Fruit fly (Drosophila melanogaster) whole organism, wandering third instar larva: ENCODE measurements around the gene CG43925.
"Not testable (repeated sequence)": the region's sequence is repeated elsewhere in the genome, so short reads cannot be mapped to it uniquely, and the experiment has no call there.

ENCODE experiments used
- Dfd ChIP-seq: fragments of >200 bp; optimal IDR thresholded peaks from 2 replicates; lab custom pipeline; 2017; ENCODE audit warnings: missing biosample characterization, missing genetic modification characterization
- HLH106 ChIP-seq: fragments of 200-800 bp; optimal IDR thresholded peaks from 3 replicates; lab custom pipeline; 2019; ENCODE audit warnings: missing biosample characterization, mild to moderate bottlenecking, missing genetic modification characterization, moderate library complexity
- Hnf4 ChIP-seq: fragments of 200-800 bp; sonication (Bioruptor generic); optimal IDR thresholded peaks from 2 replicates; lab custom pipeline; 2016; ENCODE audit warnings: missing biosample characterization, mild to moderate bottlenecking, missing genetic modification characterization
- Hr78 ChIP-seq: fragments of >200 bp; optimal IDR thresholded peaks from 2 replicates; lab custom pipeline; 2017; ENCODE audit warnings: missing biosample characterization, missing genetic modification characterization
- Hr83 ChIP-seq: fragments of 200-300 bp; sonication (Bioruptor generic); optimal IDR thresholded peaks from 2 replicates; lab custom pipeline; 2016; ENCODE audit warnings: missing biosample characterization, mild to moderate bottlenecking, missing genetic modification characterization, moderate library complexity; ENCODE audit not compliant: poor library complexity, severe bottlenecking
- Jra ChIP-seq: sonication (Bioruptor generic); optimal IDR thresholded peaks from 2 replicates; lab custom pipeline; 2016; ENCODE audit warnings: missing biosample characterization, missing genetic modification characterization
- Mio ChIP-seq: sonication (Bioruptor generic); optimal IDR thresholded peaks from 2 replicates; lab custom pipeline; 2016; ENCODE audit warnings: missing biosample characterization, missing genetic modification characterization
- Myc ChIP-seq: fragments of >200 bp; optimal IDR thresholded peaks from 2 replicates; lab custom pipeline; 2017
- OdsH ChIP-seq: fragments of 200-800 bp; sonication (Bioruptor generic); optimal IDR thresholded peaks from 2 replicates; lab custom pipeline; 2016; ENCODE audit warnings: missing biosample characterization, mild to moderate bottlenecking, missing genetic modification characterization
- Rel ChIP-seq, 2 experiments: fragments of 200-800 bp; sonication (Bioruptor generic) in 1 of 2; optimal IDR thresholded peaks; 2 replicates in 1 of 2; 3 replicates in 1 of 2; lab custom pipeline; 2016 to 2019; ENCODE audit warnings: mild to moderate bottlenecking in 2 of 2, missing biosample characterization in 2 of 2, missing genetic modification characterization in 2 of 2, moderate library complexity in 1 of 2
- br ChIP-seq: fragments of 200-800 bp; sonication (Bioruptor generic); optimal IDR thresholded peaks from 2 replicates; lab custom pipeline; 2016; ENCODE audit warnings: missing biosample characterization, missing genetic modification characterization
- brk ChIP-seq: fragments of 200-800 bp; sonication (Bioruptor generic); optimal IDR thresholded peaks from 2 replicates; lab custom pipeline; 2016; ENCODE audit warnings: missing biosample characterization, mild to moderate bottlenecking, missing genetic modification characterization
- dl ChIP-seq, 2 experiments: fragments of 175-275, 200-275 bp in 1 of 2; fragments of 200-275 bp in 1 of 2; sonication (Bioruptor generic); optimal IDR thresholded peaks; lab custom pipeline; 2018; ENCODE audit warnings: mild to moderate bottlenecking in 2 of 2, missing biosample characterization in 2 of 2, missing genetic modification characterization in 2 of 2, moderate library complexity in 2 of 2; ENCODE audit not compliant: partially characterized antibody in 2 of 2, insufficient read depth in 1 of 2
- dmrt93B ChIP-seq: fragments of 200-800 bp; sonication (Bioruptor generic); optimal IDR thresholded peaks from 2 replicates; lab custom pipeline; 2018; ENCODE audit warnings: missing biosample characterization, mild to moderate bottlenecking, missing genetic modification characterization
- dsf ChIP-seq: sonication (Bioruptor generic); optimal IDR thresholded peaks from 2 replicates; lab custom pipeline; 2016; ENCODE audit warnings: missing biosample characterization, missing genetic modification characterization, borderline replicate concordance
- ey ChIP-seq: fragments of 200-800 bp; sonication (Bioruptor generic); optimal IDR thresholded peaks from 2 replicates; lab custom pipeline; 2016; ENCODE audit warnings: missing biosample characterization, missing genetic modification characterization
- foxo ChIP-seq, 2 experiments: fragments of 200-800 bp; sonication (Bioruptor generic); optimal IDR thresholded peaks; 2 replicates in 1 of 2; 3 replicates in 1 of 2; lab custom pipeline; 2016 to 2017; ENCODE audit warnings: missing biosample characterization in 2 of 2, missing genetic modification characterization in 2 of 2
- fru ChIP-seq: fragments of 200-800 bp; sonication (Bioruptor generic); optimal IDR thresholded peaks from 3 replicates; lab custom pipeline; 2016; ENCODE audit warnings: missing biosample characterization, mild to moderate bottlenecking, missing genetic modification characterization
- h ChIP-seq: fragments of 200-800 bp; sonication (Bioruptor generic); optimal IDR thresholded peaks from 3 replicates; lab custom pipeline; 2016; ENCODE audit warnings: missing biosample characterization, mild to moderate bottlenecking, missing genetic modification characterization
- jim ChIP-seq: fragments of 175-275, 200-325 bp; sonication (Bioruptor generic); optimal IDR thresholded peaks from 2 replicates; lab custom pipeline; 2016; ENCODE audit warnings: missing biosample characterization, mild to moderate bottlenecking, missing genetic modification characterization
- pan ChIP-seq: fragments of >200 bp; optimal IDR thresholded peaks from 2 replicates; lab custom pipeline; 2017
- psq ChIP-seq: fragments of 200-800 bp; sonication (Bioruptor generic); optimal IDR thresholded peaks from 3 replicates; lab custom pipeline; 2017; ENCODE audit warnings: missing biosample characterization, mild to moderate bottlenecking, missing genetic modification characterization, moderate library complexity
- rgr ChIP-seq: fragments of 200-800 bp; sonication (Bioruptor generic); optimal IDR thresholded peaks from 3 replicates; lab custom pipeline; 2016; ENCODE audit warnings: missing biosample characterization, mild to moderate bottlenecking, missing genetic modification characterization
- sage ChIP-seq: fragments of 200-800 bp; sonication (Bioruptor generic); optimal IDR thresholded peaks from 2 replicates; lab custom pipeline; 2016; ENCODE audit warnings: missing biosample characterization, mild to moderate bottlenecking, missing genetic modification characterization
- sv ChIP-seq: fragments of 200-800 bp; sonication (Bioruptor generic); optimal IDR thresholded peaks from 3 replicates; lab custom pipeline; 2016; ENCODE audit warnings: missing biosample characterization, missing genetic modification characterization
- tai ChIP-seq: sonication (Bioruptor generic); optimal IDR thresholded peaks from 2 replicates; lab custom pipeline; 2016; ENCODE audit warnings: missing biosample characterization, missing genetic modification characterization
- usp ChIP-seq: fragments of >200 bp; optimal IDR thresholded peaks from 2 replicates; lab custom pipeline; 2017; ENCODE audit warnings: missing biosample characterization, missing genetic modification characterization
- woc ChIP-seq: sonication (Bioruptor generic); optimal IDR thresholded peaks from 2 replicates; lab custom pipeline; 2016; ENCODE audit warnings: missing biosample characterization, mild to moderate bottlenecking, missing genetic modification characterization

CG43925 gene

dm6 chr2L:13206857-13207463 is 30.7 kb downstream of the CG43925 start:
- TF ChIP-seq fru (GFP tag; lab: Kevin White, UChicago) (no peak), HLH106 (tag; lab: Kevin White, UChicago) (no peak), Mio (no peak), sv (GFP tag; lab: Kevin White, UChicago) (no peak), brk (no peak), Myc (lab: Kevin White, UChicago) (no peak)

dm6 chr2L:13211764-13212265 is 35.6 kb downstream of the CG43925 start, which contains the start of gene CG15482:
TSS of gene CG15482 (minus strand) at chr2L:13211814.
- TF ChIP-seq sage; OdsH (GFP tag; lab: Kevin White, UChicago); pan: not testable (repeated sequence)

dm6 chr2L:13215010-13215409 is 38.8 kb downstream of the CG43925 start, which contains the start of gene kek4:
TSS of gene kek4 (minus strand) at chr2L:13215350.
- TF ChIP-seq Hr83 (GFP tag; lab: Kevin White, UChicago): no peak
- no peak for TF ChIP-seq Rel (GFP tag; optimal IDR thresholded peaks at IDR 0.05; lab: Kevin White, UChicago)
- peak; percentile 69 for TF ChIP-seq Rel (tag; optimal IDR thresholded peaks at IDR 0.05; lab: Kevin White, UChicago)
- TF ChIP-seq, all 38 proteins: peak for 1

- TF ChIP-seq fru (GFP tag; lab: Kevin White, UChicago) (peak; percentile 69), HLH106 (tag; lab: Kevin White, UChicago) (peak; percentile 43), ey (GFP tag; lab: Kevin White, UChicago) (peak; percentile 6), jim (GFP tag; lab: Kevin White, UChicago) (peak; percentile 26), woc (peak; percentile 55), h (GFP tag; lab: Kevin White, UChicago) (peak; percentile 77), br (peak; percentile 64), psq (peak; percentile 9), OdsH (GFP tag; lab: Kevin White, UChicago) (peak; percentile 25), foxo (GFP tag; optimal IDR thresholded peaks at IDR 0.05; lab: Kevin White, UChicago) (peak in 1 of 2 experiments; percentile 61), Hr83 (GFP tag; lab: Kevin White, UChicago) (peak; percentile 2), Myc (lab: Kevin White, UChicago) (peak; percentile 5), Hnf4 (GFP tag; lab: Kevin White, UChicago) (peak; percentile 82)
Observed at dm6 chr2L:13215640-13216129, 39.5 kb downstream of the CG43925 start.

- TF ChIP-seq psq (peak; percentile 15), h (GFP tag; lab: Kevin White, UChicago) (peak; percentile 55), woc (no peak), br (peak; percentile 41), Hnf4 (GFP tag; lab: Kevin White, UChicago) (peak; percentile 79), tai (GFP tag; lab: Kevin White, UChicago) (no peak), Hr83 (GFP tag; lab: Kevin White, UChicago) (peak; percentile 74), Dfd (GFP tag; lab: Kevin White, UChicago) (no peak), HLH106 (tag; lab: Kevin White, UChicago) (peak; percentile 20), dsf (GFP tag; lab: Kevin White, UChicago) (no peak), sage (no peak), fru (GFP tag; lab: Kevin White, UChicago) (peak; percentile 0), dl (GFP tag; optimal IDR thresholded peaks at IDR 0.05; lab: Kevin White, UChicago; ENCODE audit: insufficient read depth in 1 of 2, partially characterized antibody in 2 of 2) (no peak), usp (GFP tag; lab: Kevin White, UChicago) (no peak), rgr (GFP tag; lab: Kevin White, UChicago) (peak; percentile 41), Jra (GFP tag; lab: Kevin White, UChicago) (peak; percentile 37), Hr78 (GFP tag; lab: Kevin White, UChicago) (no peak), Rel (GFP tag; optimal IDR thresholded peaks at IDR 0.05; lab: Kevin White, UChicago) (no peak), Rel (tag; optimal IDR thresholded peaks at IDR 0.05; lab: Kevin White, UChicago) (peak; percentile 1), dmrt93B (GFP tag; lab: Kevin White, UChicago) (no peak), foxo (GFP tag; optimal IDR thresholded peaks at IDR 0.05; lab: Kevin White, UChicago) (no peak)
Observed at dm6 chr2L:13219281-13220092, 43.3 kb downstream of the CG43925 start, which contains the start of the genes CG9426 and mRF1. TSS of gene CG9426 (minus strand) at chr2L:13219923. TSS of gene mRF1 (plus strand) at chr2L:13219979.
